Fruit fly (Drosophila melanogaster) whole organism, embryonic: ENCODE measurements around the gene CG42514.

Experiments used
- ATbp ChIP-seq: fragments of 200-800 bp; sonication (Bioruptor generic); optimal IDR thresholded peaks from 2 replicates; lab custom pipeline; 2017; ENCODE audit warnings: missing biosample characterization, mild to moderate bottlenecking, missing genetic modification characterization, missing genetic modification reagents
- Blimp-1 ChIP-seq: fragments of 200-800 bp; sonication (Bioruptor generic); optimal IDR thresholded peaks from 3 replicates; lab custom pipeline; 2018; ENCODE audit warnings: missing biosample characterization, missing genetic modification characterization, mild to moderate bottlenecking, moderate library complexity, missing genetic modification reagents
- CG10321 ChIP-seq: fragments of 200-800 bp; sonication (Bioruptor generic); IDR thresholded peaks from 2 replicates; pipeline ENCODE4 v1.3.6; 2022; ENCODE audit warnings: missing biosample characterization, missing genetic modification characterization
- CG11085 ChIP-seq: fragments of 200-800 bp; sonication (Bioruptor generic); IDR thresholded peaks from 2 replicates; pipeline ENCODE4 v1.3.6; 2022; ENCODE audit warnings: missing biosample characterization, missing genetic modification characterization
- CG11504 ChIP-seq: fragments of 200-800 bp; sonication (Bioruptor generic); optimal IDR thresholded peaks from 3 replicates; lab custom pipeline; 2019; ENCODE audit warnings: missing biosample characterization, mild to moderate bottlenecking, missing genetic modification characterization, moderate library complexity
- CG11696 ChIP-seq: fragments of 200-800 bp; sonication (Bioruptor generic); IDR thresholded peaks from 2 replicates; pipeline ENCODE4 v1.3.6; 2022; ENCODE audit warnings: missing biosample characterization, missing genetic modification characterization
- CG13287 ChIP-seq: fragments of 200-800 bp; sonication (Bioruptor generic); IDR thresholded peaks from 2 replicates; pipeline ENCODE4 v1.3.6; 2022; ENCODE audit warnings: missing biosample characterization, missing genetic modification characterization; ENCODE audit not compliant: partially characterized antibody
- CG13624 ChIP-seq: fragments of 200-800 bp; sonication (Bioruptor generic); optimal IDR thresholded peaks from 2 replicates; lab custom pipeline; 2016; ENCODE audit warnings: missing biosample characterization, missing genetic modification characterization
- CG14014 ChIP-seq: fragments of 200-800 bp; sonication (Bioruptor generic); IDR thresholded peaks from 2 replicates; pipeline ENCODE4 v1.3.6; 2022; ENCODE audit warnings: missing biosample characterization, missing genetic modification characterization
- CG14710 ChIP-seq: fragments of 200-800 bp; sonication (Bioruptor generic); optimal IDR thresholded peaks from 3 replicates; lab custom pipeline; 2019; ENCODE audit warnings: missing biosample characterization, mild to moderate bottlenecking, missing genetic modification characterization, moderate library complexity
- CG15601 ChIP-seq: fragments of 200-800 bp; sonication (Bioruptor generic); optimal IDR thresholded peaks from 3 replicates; lab custom pipeline; 2019; ENCODE audit warnings: missing biosample characterization, mild to moderate bottlenecking, missing genetic modification characterization, moderate library complexity
- CG1602 ChIP-seq: fragments of 200-800 bp; sonication (Bioruptor generic); optimal IDR thresholded peaks from 3 replicates; lab custom pipeline; 2016; ENCODE audit warnings: missing biosample characterization, missing genetic modification characterization
- CG2712 ChIP-seq: fragments of 200-800 bp; optimal IDR thresholded peaks from 3 replicates; lab custom pipeline; 2019; ENCODE audit warnings: missing biosample characterization, mild to moderate bottlenecking, missing genetic modification characterization, moderate library complexity
- CG31441 ChIP-seq: fragments of 200-800 bp; sonication (Bioruptor generic); IDR thresholded peaks from 2 replicates; pipeline ENCODE4 v1.3.6; 2022; ENCODE audit warnings: missing biosample characterization, missing genetic modification characterization
- CG4617 ChIP-seq: fragments of 200-800 bp; sonication (Bioruptor generic); optimal IDR thresholded peaks from 3 replicates; lab custom pipeline; 2016; ENCODE audit warnings: missing biosample characterization, missing genetic modification characterization, borderline replicate concordance
- CG7271 ChIP-seq: fragments of 200-800 bp; sonication (Bioruptor generic); optimal IDR thresholded peaks from 2 replicates; lab custom pipeline; 2018; ENCODE audit warnings: missing biosample characterization, mild to moderate bottlenecking, missing genetic modification characterization, moderate library complexity
- CG9609 ChIP-seq: fragments of 200-800 bp; sonication (Bioruptor generic); optimal IDR thresholded peaks from 3 replicates; lab custom pipeline; 2016; ENCODE audit warnings: missing biosample characterization, missing genetic modification characterization
- Usf ChIP-seq: fragments of 200-800 bp; sonication (Bioruptor generic); optimal IDR thresholded peaks from 2 replicates; lab custom pipeline; 2017; ENCODE audit warnings: missing genotype, missing biosample characterization, missing genetic modification characterization
- ash1 ChIP-seq: fragments of 200-800 bp; sonication (Bioruptor generic); optimal IDR thresholded peaks from 2 replicates; lab custom pipeline; 2018; ENCODE audit warnings: missing biosample characterization, mild to moderate bottlenecking, missing genetic modification characterization
- bab2 ChIP-seq: fragments of 200-800 bp; sonication (Bioruptor generic); optimal IDR thresholded peaks from 2 replicates; lab custom pipeline; 2016; ENCODE audit warnings: missing biosample characterization, missing genetic modification characterization
- bsh ChIP-seq, 2 experiments: fragments of 200-800 bp; sonication (Bioruptor generic); optimal IDR thresholded peaks; 2 replicates each; lab custom pipeline; 2017 to 2018; ENCODE audit warnings: mild to moderate bottlenecking in 2 of 2, missing biosample characterization in 2 of 2, missing genetic modification characterization in 2 of 2, moderate library complexity in 1 of 2
- cg ChIP-seq: fragments of 200-800 bp; sonication (Bioruptor generic); optimal IDR thresholded peaks from 3 replicates; lab custom pipeline; 2019; ENCODE audit warnings: missing biosample characterization, mild to moderate bottlenecking, missing genetic modification characterization, moderate library complexity
- dati ChIP-seq: fragments of 200-800 bp; sonication (Bioruptor generic); IDR thresholded peaks from 2 replicates; pipeline ENCODE4 v1.3.6; 2022; ENCODE audit warnings: missing biosample characterization, missing genetic modification characterization
- dmrt99B ChIP-seq: fragments of 200-800 bp; sonication (Bioruptor generic); optimal IDR thresholded peaks from 2 replicates; lab custom pipeline; 2018; ENCODE audit warnings: missing biosample characterization, mild to moderate bottlenecking, missing genetic modification characterization, moderate library complexity
- fd64A ChIP-seq: fragments of 200-800 bp; sonication (Bioruptor generic); optimal IDR thresholded peaks from 3 replicates; lab custom pipeline; 2018; ENCODE audit warnings: missing biosample characterization, mild to moderate bottlenecking, missing genetic modification characterization
- mam ChIP-seq: fragments of 200-800 bp; sonication (Bioruptor generic); optimal IDR thresholded peaks from 3 replicates; lab custom pipeline; 2016; ENCODE audit warnings: missing biosample characterization, missing genetic modification characterization
- phol ChIP-seq: fragments of 200-800 bp; sonication (Bioruptor generic); optimal IDR thresholded peaks from 3 replicates; lab custom pipeline; 2018; ENCODE audit warnings: missing biosample characterization, mild to moderate bottlenecking, missing genetic modification characterization, moderate library complexity
- ro ChIP-seq: fragments of 200-800 bp; sonication (Bioruptor generic); IDR thresholded peaks from 2 replicates; pipeline ENCODE4 v1.3.6; 2022; ENCODE audit warnings: missing biosample characterization, missing genetic modification characterization
- schlank ChIP-seq: fragments of 200-800 bp; sonication (Bioruptor generic); optimal IDR thresholded peaks from 2 replicates; lab custom pipeline; 2018; ENCODE audit warnings: missing biosample characterization, mild to moderate bottlenecking, missing genetic modification characterization

The CG42514 gene

dm6 chr3L:16442628-16443027 is 53.4 kb downstream of the CG42514 start (continued):
- TF ChIP-seq Usf (GFP tag; lab: Kevin White, UChicago) (no peak), CG9609 (GFP tag; lab: Kevin White, UChicago) (no peak), CG11085 (GFP tag; lab: Robert Waterston, UW) (no peak), fd64A (no peak), schlank (tag; lab: Kevin White, UChicago) (no peak), CG2712 (tag; lab: Kevin White, UChicago) (peak; percentile 22), dmrt99B (tag; lab: Kevin White, UChicago) (peak; percentile 43), CG15601 (tag; lab: Kevin White, UChicago) (no peak), Blimp-1 (GFP tag; lab: Kevin White, UChicago) (peak; percentile 35), ATbp (peak; percentile 8), CG13624 (no peak), CG31441 (GFP tag; lab: Robert Waterston, UW) (peak; percentile 24; the same call in 1 of the 2 replicates), CG11504 (tag; lab: Kevin White, UChicago) (peak; percentile 44), bab2 (no peak), cg (GFP tag; lab: Kevin White, UChicago) (no peak), ro (no peak), phol (tag; lab: Kevin White, UChicago) (peak; percentile 41), CG7271 (tag; lab: Kevin White, UChicago) (no peak), CG11696 (GFP tag; lab: Robert Waterston, UW) (no peak), bsh (GFP tag; optimal IDR thresholded peaks at IDR 0.05; lab: Kevin White, UChicago) (peak in 1 of 2 experiments; percentile 44), ash1 (GFP tag; lab: Kevin White, UChicago) (no peak), CG14014 (GFP tag; lab: Robert Waterston, UW) (no peak), CG14710 (tag; lab: Kevin White, UChicago) (no peak), CG4617 (GFP tag; lab: Kevin White, UChicago) (no peak), CG10321 (no peak), CG13287 (GFP tag; lab: Robert Waterston, UW) (no peak), dati (GFP tag; lab: Robert Waterston, UW) (no peak), mam (GFP tag; lab: Kevin White, UChicago) (no peak), CG1602 (no peak)
